Worm (Caenorhabditis elegans) whole organism, L4 larva: Measurements from ENCODE around the gene grd-5.
A peak's percentile ranks its signal among the peaks of the same experiment; 100 is the strongest.

ENCODE experiments used
- D1046.2 ChIP-seq: fragments of 200-800 bp; sonication (Bioruptor generic); IDR thresholded peaks from 2 replicates; pipeline ENCODE4 v1.3.6; 2022; ENCODE audit warnings: missing genetic modification characterization, missing compliant biosample characterization
- Y105C5A.15 ChIP-seq: fragments of 200-800 bp; sonication (Bioruptor generic); IDR thresholded peaks from 2 replicates; pipeline ENCODE4 v1.3.6; 2022; ENCODE audit warnings: missing genetic modification characterization, missing compliant biosample characterization
- Y5F2A.4 ChIP-seq: fragments of 200-800 bp; sonication (Bioruptor generic); optimal IDR thresholded peaks from 2 replicates; lab custom pipeline; 2018; ENCODE audit warnings: mild to moderate bottlenecking, missing genetic modification characterization, missing compliant biosample characterization
- aha-1 ChIP-seq: fragments of 150-350 bp; peaks from one replicate; lab custom pipeline; 2014; ENCODE audit warnings: missing biosample characterization, missing genetic modification characterization
- aly-2 ChIP-seq: sonication (generic microtip); optimal IDR thresholded peaks from 2 replicates; lab custom pipeline; 2018; ENCODE audit warnings: missing biosample characterization, missing genetic modification characterization
- attf-4 ChIP-seq: sonication (generic microtip); optimal IDR thresholded peaks from 3 replicates; lab custom pipeline; 2017; ENCODE audit warnings: missing biosample characterization, missing genetic modification characterization
- ceh-20 ChIP-seq: fragments of 200-800 bp; sonication (Bioruptor generic); IDR thresholded peaks from 2 replicates; pipeline ENCODE4 v1.3.6; 2022; ENCODE audit warnings: missing genetic modification reagents, missing genetic modification characterization, missing compliant biosample characterization
- ceh-82 ChIP-seq: sonication (generic microtip); optimal IDR thresholded peaks from 2 replicates; lab custom pipeline; 2017; ENCODE audit warnings: missing biosample characterization, missing genetic modification characterization
- daf-16 ChIP-seq, 3 experiments: sonication (generic microtip); optimal IDR thresholded peaks; 2 replicates each; lab custom pipeline; 2016 to 2017; ENCODE audit warnings: missing genetic modification characterization in 3 of 3, missing genetic modification reagents in 3 of 3, mild to moderate bottlenecking in 2 of 3, missing compliant biosample characterization in 2 of 3, missing biosample characterization in 1 of 3, moderate library complexity in 1 of 3
- daf-19 ChIP-seq: fragments of 200-800 bp; sonication (Bioruptor generic); conservative IDR thresholded peaks from 2 replicates; pipeline ENCODE4 v1.3.6; 2022; ENCODE audit warnings: missing genetic modification characterization, missing compliant biosample characterization
- daf-8 ChIP-seq: fragments of 200-800 bp; sonication (Bioruptor generic); IDR thresholded peaks from 2 replicates; pipeline ENCODE4 v1.3.6; 2022; ENCODE audit warnings: missing genetic modification characterization, missing compliant biosample characterization
- dmd-6 ChIP-seq: fragments of 200-800 bp; sonication (Bioruptor generic); IDR thresholded peaks from 2 replicates; pipeline ENCODE4 v1.3.6; 2022; ENCODE audit warnings: missing genetic modification reagents, missing genetic modification characterization, missing compliant biosample characterization
- dmd-9 ChIP-seq: fragments of 200-800 bp; sonication (Bioruptor generic); IDR thresholded peaks from 2 replicates; pipeline ENCODE4 v1.3.6; 2022; ENCODE audit warnings: missing genetic modification reagents, missing genetic modification characterization, missing compliant biosample characterization
- egl-27 ChIP-seq: sonication (generic microtip); optimal IDR thresholded peaks from 3 replicates; lab custom pipeline; 2017; ENCODE audit warnings: missing biosample characterization, missing genetic modification reagents, missing genetic modification characterization
- fos-1 ChIP-seq: fragments of 150-350 bp; optimal IDR thresholded peaks from 2 replicates; lab custom pipeline; 2014; ENCODE audit warnings: missing biosample characterization, missing genetic modification characterization
- hlh-11 ChIP-seq: fragments of 200-800 bp; sonication (Bioruptor generic); optimal IDR thresholded peaks from 2 replicates; lab custom pipeline; 2018; ENCODE audit warnings: mild to moderate bottlenecking, missing genetic modification characterization, missing compliant biosample characterization
- hlh-30 ChIP-seq: sonication (generic microtip); optimal IDR thresholded peaks from 2 replicates; lab custom pipeline; 2017; ENCODE audit warnings: antibody characterized with exemption, mild to moderate bottlenecking, missing genetic modification characterization, missing compliant biosample characterization; ENCODE audit not compliant: insufficient read depth
- lin-1 ChIP-seq: fragments of 200-800 bp; sonication (Bioruptor generic); IDR thresholded peaks from 2 replicates; pipeline ENCODE4 v1.3.6; 2022; ENCODE audit warnings: missing genetic modification reagents, missing genetic modification characterization, missing compliant biosample characterization
- lin-13 ChIP-seq: fragments of 150-350 bp; optimal IDR thresholded peaks from 2 replicates; lab custom pipeline; 2014; ENCODE audit warnings: missing biosample characterization, missing genetic modification reagents, missing genetic modification characterization
- lin-29 ChIP-seq: fragments of 200-800 bp; sonication (Bioruptor generic); IDR thresholded peaks from 2 replicates; pipeline ENCODE4 v1.3.6; 2022; ENCODE audit warnings: missing genetic modification reagents, missing genetic modification characterization, missing compliant biosample characterization
- lin-38 ChIP-seq: fragments of 200-800 bp; sonication (Bioruptor generic); IDR thresholded peaks from 2 replicates; pipeline ENCODE4 v1.3.6; 2022; ENCODE audit warnings: missing genetic modification reagents, missing genetic modification characterization, missing compliant biosample characterization
- lin-39 ChIP-seq: fragments of 150-350 bp; optimal IDR thresholded peaks from 2 replicates; lab custom pipeline; 2014; ENCODE audit warnings: missing biosample characterization, missing genetic modification reagents, missing genetic modification characterization
- lir-3 ChIP-seq: sonication (generic microtip); optimal IDR thresholded peaks from 2 replicates; lab custom pipeline; 2016; ENCODE audit warnings: mild to moderate bottlenecking, missing genetic modification characterization, missing compliant biosample characterization
- madf-5 ChIP-seq, 2 experiments: fragments of 200-800 bp; sonication (Bioruptor generic); IDR thresholded peaks; 2 replicates each; pipeline ENCODE4 v1.3.6; 2022; ENCODE audit warnings: missing compliant biosample characterization in 2 of 2, missing genetic modification characterization in 2 of 2
- mep-1 ChIP-seq: fragments of 150-350 bp; sonication (generic microtip); optimal IDR thresholded peaks from 3 replicates; lab custom pipeline; 2014; ENCODE audit warnings: missing biosample characterization, missing genetic modification characterization
- mes-2 ChIP-seq: sonication (generic microtip); optimal IDR thresholded peaks from 2 replicates; lab custom pipeline; 2016; ENCODE audit warnings: missing genotype, mild to moderate bottlenecking, missing genetic modification characterization, missing compliant biosample characterization; ENCODE audit not compliant: poor library complexity, severe bottlenecking
- mxl-3 ChIP-seq: fragments of 200-800 bp; sonication (Bioruptor generic); optimal IDR thresholded peaks from 2 replicates; lab custom pipeline; 2018; ENCODE audit warnings: mild to moderate bottlenecking, missing genetic modification characterization, missing compliant biosample characterization
- nhr-102 ChIP-seq: sonication (generic microtip); optimal IDR thresholded peaks from 2 replicates; lab custom pipeline; 2016; ENCODE audit warnings: mild to moderate bottlenecking, missing genetic modification characterization, moderate library complexity, missing compliant biosample characterization
- nhr-11 ChIP-seq: fragments of 150-350 bp; optimal IDR thresholded peaks from 2 replicates; lab custom pipeline; 2014; ENCODE audit warnings: missing biosample characterization, missing genetic modification characterization
- nhr-111 ChIP-seq: fragments of 200-800 bp; sonication (Bioruptor generic); optimal IDR thresholded peaks from 2 replicates; lab custom pipeline; 2018; ENCODE audit warnings: mild to moderate bottlenecking, missing genetic modification characterization, missing compliant biosample characterization
- nhr-25 ChIP-seq: sonication (generic microtip); optimal IDR thresholded peaks from 2 replicates; lab custom pipeline; 2017; ENCODE audit warnings: missing genetic modification characterization, mild to moderate bottlenecking, missing compliant biosample characterization, antibody characterized with exemption, moderate library complexity, borderline replicate concordance; ENCODE audit not compliant: insufficient read depth
- nhr-41 ChIP-seq: fragments of 200-800 bp; sonication (Bioruptor generic); IDR thresholded peaks from 2 replicates; pipeline ENCODE4 v1.3.6; 2022; ENCODE audit warnings: missing genetic modification reagents, missing genetic modification characterization, missing compliant biosample characterization
- php-3 ChIP-seq: fragments of 200-800 bp; sonication (Bioruptor generic); IDR thresholded peaks from 2 replicates; pipeline ENCODE4 v1.3.6; 2022; ENCODE audit warnings: missing genetic modification reagents, missing genetic modification characterization, missing compliant biosample characterization
- pqm-1 ChIP-seq: sonication (generic microtip); optimal IDR thresholded peaks from 2 replicates; lab custom pipeline; 2017; ENCODE audit warnings: missing biosample characterization, missing genetic modification characterization
- rbr-2 ChIP-seq: sonication (generic microtip); optimal IDR thresholded peaks from 2 replicates; lab custom pipeline; 2016; ENCODE audit warnings: missing genotype, missing genetic modification characterization, missing compliant biosample characterization
- skn-1 ChIP-seq: fragments of 150-350 bp; optimal IDR thresholded peaks from 2 replicates; lab custom pipeline; 2014; ENCODE audit warnings: missing biosample characterization, missing genetic modification characterization
- snpc-1.2 ChIP-seq: fragments of 200-800 bp; sonication (Bioruptor generic); IDR thresholded peaks from 2 replicates; pipeline ENCODE4 v1.3.6; 2022; ENCODE audit warnings: missing genetic modification reagents, missing genetic modification characterization, missing compliant biosample characterization
- spr-1 ChIP-seq: sonication (generic microtip); optimal IDR thresholded peaks from 2 replicates; lab custom pipeline; 2016; ENCODE audit warnings: mild to moderate bottlenecking, missing genetic modification characterization, missing compliant biosample characterization
- spr-3 ChIP-seq: fragments of 200-800 bp; sonication (Bioruptor generic); optimal IDR thresholded peaks from 2 replicates; lab custom pipeline; 2018; ENCODE audit warnings: mild to moderate bottlenecking, missing genetic modification characterization, missing compliant biosample characterization
- tag-97 ChIP-seq: fragments of 200-800 bp; sonication (Bioruptor generic); IDR thresholded peaks from 2 replicates; pipeline ENCODE4 v1.3.6; 2022; ENCODE audit warnings: missing genetic modification characterization, missing compliant biosample characterization
- unc-62 ChIP-seq, 3 experiments: fragments of 150-350 bp in 1 of 3; sonication (generic microtip); optimal IDR thresholded peaks in 2 of 3; peaks in 1 of 3; 1 replicate in 1 of 3; 2 replicates in 2 of 3; lab custom pipeline; 2014 to 2017; ENCODE audit warnings: missing biosample characterization in 3 of 3, missing genetic modification characterization in 3 of 3, missing genetic modification reagents in 3 of 3, missing genotype in 1 of 3
- zip-11 ChIP-seq: fragments of 200-800 bp; sonication (Bioruptor generic); IDR thresholded peaks from 2 replicates; pipeline ENCODE4 v1.3.6; 2022; ENCODE audit warnings: missing genetic modification characterization, missing compliant biosample characterization
- zip-2 ChIP-seq: fragments of 150-350 bp; optimal IDR thresholded peaks from 2 replicates; lab custom pipeline; 2014; ENCODE audit warnings: missing biosample characterization, missing genetic modification characterization
- ztf-7 ChIP-seq: fragments of 150-350 bp; optimal IDR thresholded peaks from 2 replicates; lab custom pipeline; 2014; ENCODE audit warnings: missing biosample characterization, missing genetic modification characterization

The grd-5 gene

ce11 chrV:8663023-8663422, 44.2 kb downstream of the grd-5 start (continued):
- TF ChIP-seq dmd-9 (GFP tag; lab: Robert Waterston, UW) (no peak), Y105C5A.15 (GFP tag; lab: Robert Waterston, UW) (no peak), pqm-1 (tag; lab: Kevin White, UChicago) (no peak), nhr-111 (no peak), nhr-41 (no peak), lin-29 (GFP tag; lab: Robert Waterston, UW) (no peak), zip-11 (GFP tag; lab: Robert Waterston, UW) (no peak), lir-3 (no peak), rbr-2 (peak; percentile 8), lin-38 (GFP tag; lab: Robert Waterston, UW) (no peak), lin-13 (GFP tag; lab: Kevin White, UChicago) (no peak), tag-97 (GFP tag; lab: Robert Waterston, UW) (no peak), nhr-25 (tag; lab: Kevin White, UChicago) (no peak), daf-8 (GFP tag; lab: Robert Waterston, UW) (no peak), hlh-30 (tag; lab: Kevin White, UChicago) (peak; percentile 62), spr-1 (tag; lab: Kevin White, UChicago) (no peak), nhr-102 (tag; lab: Kevin White, UChicago) (no peak), hlh-11 (tag; lab: Kevin White, UChicago) (peak; percentile 45), mep-1 (peak; percentile 17)

ce11 chrV:8665765-8666164, 46.9 kb downstream of the grd-5 start, which contains the start of gene ZC190.4:
ZC190.4 (plus strand) TSS chrV:8666065.
- TF ChIP-seq dmd-6 (GFP tag; lab: Robert Waterston, UW), result 0 out of 2 replicates have a peak, but pooled peaks have one; percentile 9
- TF ChIP-seq D1046.2, result no peak
- no peak for TF ChIP-seq php-3

ce11 chrV:8667230-8668021, 48.6 kb downstream of the grd-5 start:
- TF ChIP-seq lir-3 (no peak), php-3 (no peak), hlh-11 (tag; lab: Kevin White, UChicago) (peak; percentile 38), ztf-7 (tag; lab: Kevin White, UChicago) (no peak), daf-19 (no peak), attf-4 (tag; lab: Kevin White, UChicago) (no peak), daf-8 (GFP tag; lab: Robert Waterston, UW) (no peak), madf-5 (GFP tag; IDR thresholded peaks at IDR 0.05; lab: Robert Waterston, UW) (no peak), lin-39 (tag; lab: Kevin White, UChicago) (no peak), lin-1 (no peak), zip-2 (tag; lab: Kevin White, UChicago) (no peak), spr-1 (tag; lab: Kevin White, UChicago) (no peak), egl-27 (tag; lab: Kevin White, UChicago) (no peak), daf-16 (GFP tag; optimal IDR thresholded peaks at IDR 0.05; lab: Kevin White, UChicago) (peak in 1 of 2 experiments; percentile 39), daf-16 (tag; optimal IDR thresholded peaks at IDR 0.05; lab: Kevin White, UChicago) (no peak), ceh-82 (no peak), spr-3 (GFP tag; lab: Kevin White, UChicago) (no peak), fos-1 (tag; lab: Kevin White, UChicago) (no peak), ceh-20 (GFP tag; lab: Robert Waterston, UW) (no peak), nhr-11 (peak; percentile 10), Y5F2A.4 (no peak), skn-1 (tag; lab: Kevin White, UChicago) (no peak), mes-2 (tag; lab: Kevin White, UChicago) (no peak), aly-2 (tag; lab: Kevin White, UChicago) (no peak), aha-1 (tag; lab: Kevin White, UChicago) (peak; percentile 22), nhr-102 (tag; lab: Kevin White, UChicago) (no peak), hlh-30 (tag; lab: Kevin White, UChicago) (peak; percentile 34), snpc-1.2 (no peak), mxl-3 (GFP tag; lab: Kevin White, UChicago) (peak; percentile 0), mep-1 (no peak), zip-11 (GFP tag; lab: Robert Waterston, UW) (no peak), unc-62 (GFP tag; optimal IDR thresholded peaks at IDR 0.05 in 1 of 2; lab: Kevin White, UChicago) (peak in 1 of 2 experiments; percentile 67), unc-62 (tag; optimal IDR thresholded peaks at IDR 0.05; lab: Kevin White, UChicago) (no peak)
